Worm (Caenorhabditis elegans) whole organism, mixed stage, embryonic: ENCODE data around the gene tars-1.

ENCODE experiments used
- ceh-39 ChIP-seq: fragments of 150-350 bp; optimal IDR thresholded peaks from 2 replicates; lab custom pipeline; 2014; ENCODE audit warnings: missing biosample characterization, missing genetic modification characterization
- ces-1 ChIP-seq: fragments of 150-350 bp; optimal IDR thresholded peaks from 2 replicates; lab custom pipeline; 2014; ENCODE audit warnings: missing biosample characterization, missing genetic modification reagents, missing genetic modification characterization
- elt-3 ChIP-seq: fragments of 150-350 bp; optimal IDR thresholded peaks from 2 replicates; lab custom pipeline; 2014; ENCODE audit warnings: missing biosample characterization, missing genetic modification characterization
- ham-2 ChIP-seq: fragments of 200-800 bp; sonication (Bioruptor generic); optimal IDR thresholded peaks from 2 replicates; lab custom pipeline; 2018; ENCODE audit warnings: mild to moderate bottlenecking, missing genetic modification characterization, missing compliant biosample characterization
- mab-5 ChIP-seq: fragments of 150-350 bp; optimal IDR thresholded peaks from 2 replicates; lab custom pipeline; 2014; ENCODE audit warnings: missing biosample characterization, missing genetic modification characterization
- nhr-237 ChIP-seq: fragments of 150-350 bp; optimal IDR thresholded peaks from 2 replicates; lab custom pipeline; 2014; ENCODE audit warnings: missing biosample characterization, missing genetic modification characterization
- nhr-28 ChIP-seq: fragments of 150-350 bp; optimal IDR thresholded peaks from 2 replicates; lab custom pipeline; 2014; ENCODE audit warnings: missing biosample characterization, missing genetic modification characterization

ce11 chrII:11729757-11730535 is 34.5 kb upstream of the tars-1 start:
- TF ChIP-seq ham-2 (no peak), nhr-28 (tag; lab: Kevin White, UChicago) (no peak), elt-3 (no peak), mab-5 (tag; lab: Kevin White, UChicago) (no peak), nhr-237 (tag; lab: Kevin White, UChicago) (no peak), ces-1 (GFP tag; lab: Kevin White, UChicago) (no peak), ceh-39 (tag; lab: Kevin White, UChicago) (no peak)
